Worm (Caenorhabditis elegans): ENCODE data around the gene B0563.5.

- TF ChIP-seq med-1 (GFP tag; optimal IDR thresholded peaks at IDR 0.05; ENCODE audit: insufficient read depth): no peak
- 0 out of 2 replicates have a peak, but pooled peaks have one; percentile 6 for TF ChIP-seq flt-1 (GFP tag; IDR thresholded peaks at IDR 0.05)
- no peak for TF ChIP-seq cog-1 (tag; optimal IDR thresholded peaks at IDR 0.05)
- TF ChIP-seq ref-1 (GFP tag; conservative IDR thresholded peaks at IDR 0.05): no peak
- TF ChIP-seq ztf-29 (GFP tag; IDR thresholded peaks at IDR 0.05): no peak
- TF ChIP-seq klf-2 (GFP tag; conservative IDR thresholded peaks at IDR 0.05): no peak
Measured at ce11 chrX:9191795-9192494, 46.0 kb downstream of the B0563.5 start, which contains the start of gene Y81B9A.1.
